Worm (Caenorhabditis elegans) whole organism, L3 larva: ENCODE data around the gene R05A10.6.

Source experiments
- aly-2 ChIP-seq: fragments of 150-350 bp; optimal IDR thresholded peaks from 2 replicates; lab custom pipeline; 2014; ENCODE audit warnings: missing biosample characterization, missing genetic modification characterization
- ama-1 ChIP-seq: fragments of 150-350 bp; optimal IDR thresholded peaks from 2 replicates; lab custom pipeline; 2018
- ceh-16 ChIP-seq: sonication (generic microtip); optimal IDR thresholded peaks from 2 replicates; lab custom pipeline; 2017; ENCODE audit warnings: missing biosample characterization, missing genetic modification characterization
- ceh-28 ChIP-seq: fragments of 150-350 bp; optimal IDR thresholded peaks from 2 replicates; lab custom pipeline; 2014; ENCODE audit warnings: missing biosample characterization, missing genetic modification reagents, missing genetic modification characterization
- ceh-82 ChIP-seq: fragments of 150-350 bp; optimal IDR thresholded peaks from 2 replicates; lab custom pipeline; 2014; ENCODE audit warnings: missing biosample characterization, missing genetic modification characterization
- ceh-9 ChIP-seq: sonication (generic microtip); optimal IDR thresholded peaks from 2 replicates; lab custom pipeline; 2018; ENCODE audit warnings: missing biosample characterization, missing genetic modification characterization
- daf-12 ChIP-seq: fragments of 150-350 bp; optimal IDR thresholded peaks from 2 replicates; lab custom pipeline; 2014; ENCODE audit warnings: missing biosample characterization, missing genetic modification reagents, missing genetic modification characterization
- egl-27 ChIP-seq: sonication (generic microtip); optimal IDR thresholded peaks from 4 replicates; lab custom pipeline; 2017; ENCODE audit warnings: missing biosample characterization, missing genetic modification reagents, missing genetic modification characterization
- egl-5 ChIP-seq: fragments of 150-350 bp; optimal IDR thresholded peaks from 2 replicates; lab custom pipeline; 2017; ENCODE audit warnings: missing biosample characterization, missing genetic modification reagents, missing genetic modification characterization, inconsistent platforms
- elt-1 ChIP-seq: fragments of 150-350 bp; optimal IDR thresholded peaks from 2 replicates; lab custom pipeline; 2014; ENCODE audit warnings: missing biosample characterization, missing genetic modification characterization
- elt-2 ChIP-seq: sonication (generic microtip); optimal IDR thresholded peaks from 2 replicates; lab custom pipeline; 2016; ENCODE audit warnings: missing genetic modification reagents, mild to moderate bottlenecking, missing genetic modification characterization, missing compliant biosample characterization
- elt-3 ChIP-seq, 3 experiments: fragments of 150-350 bp in 1 of 3; sonication (generic microtip) in 2 of 3; optimal IDR thresholded peaks; 2 replicates in 2 of 3; 4 replicates in 1 of 3; lab custom pipeline; 2014 to 2017; ENCODE audit warnings: missing biosample characterization in 3 of 3, missing genetic modification characterization in 3 of 3
- eor-1 ChIP-seq, 2 experiments: fragments of 150-350 bp; optimal IDR thresholded peaks; 2 replicates each; lab custom pipeline; 2014 to 2018; ENCODE audit warnings: missing biosample characterization in 2 of 2, missing genetic modification characterization in 2 of 2
- fkh-2 ChIP-seq: fragments of 150-350 bp; optimal IDR thresholded peaks from 2 replicates; lab custom pipeline; 2014; ENCODE audit warnings: missing biosample characterization, missing genetic modification reagents, missing genetic modification characterization
- fos-1 ChIP-seq: fragments of 150-350 bp; optimal IDR thresholded peaks from 2 replicates; lab custom pipeline; 2014; ENCODE audit warnings: missing biosample characterization, missing genetic modification characterization
- hmg-11 ChIP-seq: sonication (generic microtip); optimal IDR thresholded peaks from 2 replicates; lab custom pipeline; 2016; ENCODE audit warnings: missing genetic modification characterization, missing compliant biosample characterization
- jun-1 ChIP-seq: fragments of 150-350 bp; optimal IDR thresholded peaks from 2 replicates; lab custom pipeline; 2014; ENCODE audit warnings: missing biosample characterization, missing genetic modification reagents, missing genetic modification characterization
- lin-15B ChIP-seq: fragments of 150-350 bp; optimal IDR thresholded peaks from 2 replicates; lab custom pipeline; 2014; ENCODE audit warnings: missing biosample characterization, missing genetic modification characterization
- lin-39 ChIP-seq: fragments of 150-350 bp; optimal IDR thresholded peaks from 2 replicates; lab custom pipeline; 2018; ENCODE audit warnings: missing biosample characterization, missing genetic modification reagents, missing genetic modification characterization
- lsy-12 ChIP-seq: sonication (generic microtip); optimal IDR thresholded peaks from 2 replicates; lab custom pipeline; 2016; ENCODE audit warnings: mild to moderate bottlenecking, missing genetic modification characterization, missing compliant biosample characterization
- mdl-1 ChIP-seq: fragments of 150-350 bp; optimal IDR thresholded peaks from 2 replicates; lab custom pipeline; 2014; ENCODE audit warnings: missing biosample characterization, missing genetic modification characterization
- mml-1 ChIP-seq: fragments of 150-350 bp; sonication (generic microtip); optimal IDR thresholded peaks from 3 replicates; lab custom pipeline; 2014; ENCODE audit warnings: missing biosample characterization, missing genetic modification characterization
- nfya-1 ChIP-seq: sonication (generic microtip); optimal IDR thresholded peaks from 2 replicates; lab custom pipeline; 2017; ENCODE audit warnings: missing genetic modification characterization, mild to moderate bottlenecking, missing compliant biosample characterization, antibody characterized with exemption, moderate library complexity; ENCODE audit not compliant: insufficient read depth
- nhr-11 ChIP-seq: fragments of 150-350 bp; optimal IDR thresholded peaks from 2 replicates; lab custom pipeline; 2014; ENCODE audit warnings: missing biosample characterization, missing genetic modification characterization
- nhr-23 ChIP-seq: fragments of 150-350 bp; optimal IDR thresholded peaks from 2 replicates; lab custom pipeline; 2014; ENCODE audit warnings: missing biosample characterization, missing genetic modification reagents, missing genetic modification characterization
- nhr-237 ChIP-seq: fragments of 150-350 bp; optimal IDR thresholded peaks from 2 replicates; lab custom pipeline; 2014; ENCODE audit warnings: missing biosample characterization, missing genetic modification characterization
- nhr-25 ChIP-seq: sonication (generic microtip); optimal IDR thresholded peaks from 2 replicates; lab custom pipeline; 2017; ENCODE audit warnings: missing biosample characterization, missing genetic modification characterization
- nhr-43 ChIP-seq: sonication (generic microtip); optimal IDR thresholded peaks from 2 replicates; lab custom pipeline; 2016; ENCODE audit warnings: mild to moderate bottlenecking, missing genetic modification characterization, missing compliant biosample characterization; ENCODE audit not compliant: poor library complexity, severe bottlenecking
- nhr-67 ChIP-seq: fragments of 150-350 bp; optimal IDR thresholded peaks from 2 replicates; lab custom pipeline; 2014; ENCODE audit warnings: missing biosample characterization, missing genetic modification characterization
- nhr-77 ChIP-seq: fragments of 150-350 bp; optimal IDR thresholded peaks from 2 replicates; lab custom pipeline; 2014; ENCODE audit warnings: missing biosample characterization, missing genetic modification characterization
- pha-4 ChIP-seq: fragments of 150-350 bp; optimal IDR thresholded peaks from 2 replicates; lab custom pipeline; 2014; ENCODE audit warnings: missing biosample characterization, missing genetic modification reagents, missing genetic modification characterization
- pqm-1 ChIP-seq: fragments of 150-350 bp; optimal IDR thresholded peaks from 2 replicates; lab custom pipeline; 2017; ENCODE audit warnings: missing biosample characterization, missing genetic modification characterization, inconsistent platforms
- skn-1 ChIP-seq: fragments of 150-350 bp; optimal IDR thresholded peaks from 2 replicates; lab custom pipeline; 2014; ENCODE audit warnings: missing biosample characterization, missing genetic modification characterization
- snpc-4 ChIP-seq: fragments of 150-350 bp; optimal IDR thresholded peaks from 2 replicates; lab custom pipeline; 2014; ENCODE audit warnings: missing biosample characterization, missing genetic modification characterization
- tbx-2 ChIP-seq: sonication (generic microtip); optimal IDR thresholded peaks from 2 replicates; lab custom pipeline; 2016; ENCODE audit warnings: mild to moderate bottlenecking, missing genetic modification characterization, missing compliant biosample characterization
- unc-62 ChIP-seq: fragments of 150-350 bp; sonication (generic microtip); optimal IDR thresholded peaks from 4 replicates; lab custom pipeline; 2014; ENCODE audit warnings: missing biosample characterization, missing genetic modification reagents, missing genetic modification characterization
- zag-1 ChIP-seq: fragments of 150-350 bp; optimal IDR thresholded peaks from 2 replicates; lab custom pipeline; 2014; ENCODE audit warnings: missing biosample characterization, missing genetic modification characterization
- ztf-11 ChIP-seq: fragments of 150-350 bp; optimal IDR thresholded peaks from 2 replicates; lab custom pipeline; 2014; ENCODE audit warnings: missing biosample characterization, missing genetic modification characterization
- ztf-4 ChIP-seq: fragments of 150-350 bp; optimal IDR thresholded peaks from 2 replicates; lab custom pipeline; 2014; ENCODE audit warnings: missing biosample characterization, missing genetic modification characterization

R05A10.6 gene

ce11 chrIV:14137063-14137462 lies 28.5 kb upstream of the R05A10.6 start, which contains the start of gene srz-31:
TSS of gene srz-31 (plus strand) at chrIV:14137363.
- TF ChIP-seq nfya-1 (tag; lab: Kevin White, UChicago) (no peak), ztf-11 (no peak), egl-5 (tag; lab: Kevin White, UChicago) (no peak), nhr-77 (tag; lab: Kevin White, UChicago) (no peak), lsy-12 (tag; lab: Kevin White, UChicago) (no peak), nhr-67 (tag; lab: Kevin White, UChicago) (no peak), tbx-2 (no peak), ceh-82 (tag; lab: Kevin White, UChicago) (no peak), fos-1 (tag; lab: Kevin White, UChicago) (no peak), eor-1 (tag; optimal IDR thresholded peaks at IDR 0.05; lab: Kevin White, UChicago) (no peak), ama-1 (lab: Kevin White, UChicago) (no peak), pha-4 (tag; lab: Kevin White, UChicago) (no peak), elt-2 (tag; lab: Kevin White, UChicago) (no peak), zag-1 (tag; lab: Kevin White, UChicago) (no peak), nhr-11 (no peak), elt-3 (tag; optimal IDR thresholded peaks at IDR 0.05; lab: Kevin White, UChicago) (no peak)

ce11 chrIV:14143042-14143441 lies 22.5 kb upstream of the R05A10.6 start:
- TF ChIP-seq ztf-4 (tag; lab: Kevin White, UChicago): no peak
- TF ChIP-seq snpc-4 (tag; lab: Kevin White, UChicago): no peak
- no peak for TF ChIP-seq lin-15B
- no peak for TF ChIP-seq fos-1 (tag; lab: Kevin White, UChicago)
- TF ChIP-seq nhr-23 (tag; lab: Kevin White, UChicago): no peak
- TF ChIP-seq aly-2 (tag; lab: Kevin White, UChicago): no peak
- no peak for TF ChIP-seq nhr-43 (tag; lab: Kevin White, UChicago)
- no peak for TF ChIP-seq jun-1 (tag; lab: Kevin White, UChicago)
- TF ChIP-seq nfya-1 (tag; lab: Kevin White, UChicago): no peak
- TF ChIP-seq, all 47 proteins: peak for 0

ce11 chrIV:14145594-14145993 lies 20.0 kb upstream of the R05A10.6 start, which contains the start of gene oac-37:
TSS of gene oac-37 (plus strand) at chrIV:14145894.
- no peak for TF ChIP-seq elt-1 (tag; lab: Kevin White, UChicago)
- TF ChIP-seq ztf-4 (tag; lab: Kevin White, UChicago): no peak
- no peak for TF ChIP-seq ama-1 (lab: Kevin White, UChicago)
- TF ChIP-seq nhr-67 (tag; lab: Kevin White, UChicago): no peak
- no peak for TF ChIP-seq lin-15B
- no peak for TF ChIP-seq lin-39 (tag; lab: Kevin White, UChicago)
- no peak for TF ChIP-seq pqm-1
- no peak for TF ChIP-seq nhr-237 (tag; lab: Kevin White, UChicago)
- no peak for TF ChIP-seq nhr-25 (tag; lab: Kevin White, UChicago)
- no peak for TF ChIP-seq mml-1
- TF ChIP-seq skn-1: no peak
- no peak for TF ChIP-seq mdl-1 (tag; lab: Kevin White, UChicago)
- TF ChIP-seq zag-1 (tag; lab: Kevin White, UChicago): no peak
- no peak for TF ChIP-seq fkh-2 (tag; lab: Kevin White, UChicago)
- TF ChIP-seq nhr-23 (tag; lab: Kevin White, UChicago): no peak
- TF ChIP-seq lsy-12 (tag; lab: Kevin White, UChicago): no peak
- TF ChIP-seq hmg-11: no peak
- no peak for TF ChIP-seq ceh-9 (tag; lab: Kevin White, UChicago)
- no peak for TF ChIP-seq nhr-43 (tag; lab: Kevin White, UChicago)
- TF ChIP-seq egl-5 (tag; lab: Kevin White, UChicago): no peak

- TF ChIP-seq ceh-28 (no peak), daf-12 (no peak), nhr-77 (tag; lab: Kevin White, UChicago) (no peak), ztf-11 (no peak), fkh-2 (tag; lab: Kevin White, UChicago) (no peak), unc-62 (GFP tag; lab: Kevin White, UChicago) (no peak), lsy-12 (tag; lab: Kevin White, UChicago) (no peak), mdl-1 (tag; lab: Kevin White, UChicago) (no peak), ceh-16 (no peak), egl-27 (tag; lab: Kevin White, UChicago) (no peak), elt-1 (tag; lab: Kevin White, UChicago) (no peak)
Observed at ce11 chrIV:14153261-14153660, 12.3 kb upstream of the R05A10.6 start, which contains the start of gene oac-38. TSS of gene oac-38 (minus strand) at chrIV:14153361.
